Fruit fly (Drosophila melanogaster) whole organism, embryonic: Measurements from ENCODE around the gene CG43693.
A peak's percentile ranks its signal among the peaks of the same experiment; 100 is the strongest.

Experiments
- BEAF-32 ChIP-seq: fragments of 200-800 bp; sonication (Bioruptor generic); optimal IDR thresholded peaks from 3 replicates; lab custom pipeline; 2017; ENCODE audit warnings: missing biosample characterization, missing genetic modification characterization, mild to moderate bottlenecking, moderate library complexity, missing genetic modification reagents
- BtbVII ChIP-seq: fragments of 200-800 bp; sonication (Bioruptor generic); optimal IDR thresholded peaks from 3 replicates; lab custom pipeline; 2017; ENCODE audit warnings: missing biosample characterization, mild to moderate bottlenecking, missing genetic modification characterization
- CG10431 ChIP-seq: fragments of 200-800 bp; sonication (Bioruptor generic); optimal IDR thresholded peaks from 3 replicates; lab custom pipeline; 2018; ENCODE audit warnings: missing biosample characterization, mild to moderate bottlenecking, missing genetic modification characterization
- CG11456 ChIP-seq: fragments of 200-800 bp; sonication (Bioruptor generic); IDR thresholded peaks from 3 replicates; pipeline ENCODE4 v1.3.6; 2022; ENCODE audit warnings: missing biosample characterization, missing genetic modification characterization
- CG16779 ChIP-seq: fragments of 200-800 bp; sonication (Bioruptor generic); IDR thresholded peaks from 2 replicates; pipeline ENCODE4 v1.3.6; 2022; ENCODE audit warnings: missing biosample characterization, missing genetic modification characterization
- CG18011 ChIP-seq: fragments of 200-800 bp; sonication (Bioruptor generic); optimal IDR thresholded peaks from 2 replicates; lab custom pipeline; 2017; ENCODE audit warnings: missing biosample characterization, missing genetic modification characterization, mild to moderate bottlenecking, moderate library complexity, missing genotype
- CG2116 ChIP-seq: fragments of 200-800 bp; sonication (Bioruptor generic); optimal IDR thresholded peaks from 3 replicates; lab custom pipeline; 2018; ENCODE audit warnings: missing biosample characterization, mild to moderate bottlenecking, missing genetic modification characterization
- CG4424 ChIP-seq: fragments of 200-800 bp; sonication (Bioruptor generic); optimal IDR thresholded peaks from 3 replicates; lab custom pipeline; 2016; ENCODE audit warnings: missing biosample characterization, missing genetic modification characterization
- CG5953 ChIP-seq: fragments of 200-800 bp; sonication (Bioruptor generic); IDR thresholded peaks from 2 replicates; pipeline ENCODE4 v1.3.6; 2022; ENCODE audit warnings: missing biosample characterization, missing genetic modification characterization
- CG6791 ChIP-seq: fragments of 200-800 bp; sonication (Bioruptor generic); IDR thresholded peaks from 3 replicates; pipeline ENCODE4 v1.3.6; 2022; ENCODE audit warnings: missing biosample characterization, missing genetic modification characterization; ENCODE audit not compliant: partially characterized antibody
- CG6854 ChIP-seq: fragments of 200-800 bp; sonication (Bioruptor generic); optimal IDR thresholded peaks from 3 replicates; lab custom pipeline; 2017; ENCODE audit warnings: missing biosample characterization, mild to moderate bottlenecking, missing genetic modification characterization
- CG7357 ChIP-seq: fragments of 200-800 bp; sonication (Bioruptor generic); IDR thresholded peaks from 3 replicates; pipeline ENCODE4 v1.3.6; 2022; ENCODE audit warnings: missing biosample characterization, missing genetic modification characterization
- CG8359 ChIP-seq: fragments of 200-800 bp; sonication (Bioruptor generic); optimal IDR thresholded peaks from 2 replicates; lab custom pipeline; 2017; ENCODE audit warnings: missing biosample characterization, mild to moderate bottlenecking, missing genetic modification characterization, borderline replicate concordance
- CG9609 ChIP-seq: fragments of 200-800 bp; sonication (Bioruptor generic); optimal IDR thresholded peaks from 3 replicates; lab custom pipeline; 2016; ENCODE audit warnings: missing biosample characterization, missing genetic modification characterization
- Dip2 ChIP-seq: fragments of 200-800 bp; sonication (Bioruptor generic); IDR thresholded peaks from 2 replicates; pipeline ENCODE4 v1.3.6; 2022; ENCODE audit warnings: missing biosample characterization, missing genetic modification characterization
- Dip3 ChIP-seq: fragments of 200-800 bp; sonication (Bioruptor generic); optimal IDR thresholded peaks from 3 replicates; lab custom pipeline; 2016; ENCODE audit warnings: missing biosample characterization, missing genetic modification characterization
- Dp ChIP-seq: fragments of 200-800 bp; sonication (Bioruptor generic); optimal IDR thresholded peaks from 2 replicates; lab custom pipeline; 2018; ENCODE audit warnings: missing biosample characterization, mild to moderate bottlenecking, missing genetic modification characterization, moderate library complexity
- ERR ChIP-seq: fragments of 200-800 bp; sonication (Bioruptor generic); optimal IDR thresholded peaks from 2 replicates; lab custom pipeline; 2016; ENCODE audit warnings: missing biosample characterization, missing genetic modification characterization
- Lhr ChIP-seq: fragments of 200-800 bp; sonication (Bioruptor generic); optimal IDR thresholded peaks from 3 replicates; lab custom pipeline; 2017; ENCODE audit warnings: mild to moderate bottlenecking, missing biosample characterization, missing genetic modification reagents, missing genetic modification characterization
- NC2α ChIP-seq: fragments of 200-800 bp; sonication (Bioruptor generic); optimal IDR thresholded peaks from 2 replicates; lab custom pipeline; 2016; ENCODE audit warnings: missing biosample characterization, missing genetic modification characterization
- Optix ChIP-seq: fragments of 200-800 bp; sonication (Bioruptor generic); IDR thresholded peaks from 3 replicates; pipeline ENCODE4 v1.3.6; 2022; ENCODE audit warnings: missing biosample characterization, missing genetic modification characterization
- Pdp1 ChIP-seq, 2 experiments: fragments of 200-800 bp; sonication (Bioruptor generic); optimal IDR thresholded peaks; 3 replicates each; lab custom pipeline; 2016; ENCODE audit warnings: missing biosample characterization in 2 of 2, missing genetic modification characterization in 2 of 2, mild to moderate bottlenecking in 1 of 2, moderate library complexity in 1 of 2
- Ssrp ChIP-seq: fragments of 200-800 bp; sonication (Bioruptor generic); optimal IDR thresholded peaks from 2 replicates; lab custom pipeline; 2018; ENCODE audit warnings: missing biosample characterization, mild to moderate bottlenecking, missing genetic modification characterization, moderate library complexity
- bigmax ChIP-seq: fragments of 200-800 bp; sonication (Bioruptor generic); optimal IDR thresholded peaks from 2 replicates; lab custom pipeline; 2018; ENCODE audit warnings: missing biosample characterization, mild to moderate bottlenecking, missing genetic modification characterization
- cato ChIP-seq: fragments of 200-800 bp; sonication (Bioruptor generic); optimal IDR thresholded peaks from 2 replicates; lab custom pipeline; 2016; ENCODE audit warnings: missing biosample characterization, missing genetic modification characterization, borderline replicate concordance
- caup ChIP-seq: fragments of 200-800 bp; sonication (Bioruptor generic); optimal IDR thresholded peaks from 3 replicates; lab custom pipeline; 2017; ENCODE audit warnings: missing biosample characterization, mild to moderate bottlenecking, missing genetic modification characterization, moderate library complexity; ENCODE audit not compliant: severe bottlenecking
- croc ChIP-seq: fragments of 200-800 bp; sonication (Bioruptor generic); conservative IDR thresholded peaks from 3 replicates; pipeline ENCODE4 v1.3.6; 2022; ENCODE audit warnings: missing biosample characterization, missing genetic modification characterization
- crp ChIP-seq, 2 experiments: fragments of 200-800 bp; sonication (Bioruptor generic); optimal IDR thresholded peaks; 2 replicates in 1 of 2; 3 replicates in 1 of 2; lab custom pipeline; 2017; ENCODE audit warnings: missing biosample characterization in 2 of 2, missing genetic modification characterization in 2 of 2, mild to moderate bottlenecking in 1 of 2, moderate library complexity in 1 of 2
- dimm ChIP-seq: fragments of 200-800 bp; sonication (Bioruptor generic); IDR thresholded peaks from 2 replicates; pipeline ENCODE4 v1.3.6; 2022; ENCODE audit warnings: missing biosample characterization, missing genetic modification characterization
- dmrt99B ChIP-seq: fragments of 200-800 bp; sonication (Bioruptor generic); optimal IDR thresholded peaks from 2 replicates; lab custom pipeline; 2018; ENCODE audit warnings: missing biosample characterization, mild to moderate bottlenecking, missing genetic modification characterization, moderate library complexity
- ems ChIP-seq: fragments of 200-800 bp; sonication (Bioruptor generic); optimal IDR thresholded peaks from 3 replicates; lab custom pipeline; 2016; ENCODE audit warnings: missing biosample characterization, missing genetic modification characterization
- en ChIP-seq: fragments of 200-800 bp; sonication (Bioruptor generic); optimal IDR thresholded peaks from 2 replicates; lab custom pipeline; 2016; ENCODE audit warnings: missing biosample characterization, missing genetic modification characterization
- eyg ChIP-seq: fragments of 200-800 bp; sonication (Bioruptor generic); optimal IDR thresholded peaks from 3 replicates; lab custom pipeline; 2016; ENCODE audit warnings: missing biosample characterization, missing genetic modification characterization
- fu2 ChIP-seq: fragments of 200-800 bp; sonication (Bioruptor generic); optimal IDR thresholded peaks from 2 replicates; lab custom pipeline; 2016; ENCODE audit warnings: missing biosample characterization, missing genetic modification characterization
- knrl ChIP-seq: fragments of 200-800 bp; sonication (Bioruptor generic); IDR thresholded peaks from 3 replicates; pipeline ENCODE4 v1.3.6; 2022; ENCODE audit warnings: missing biosample characterization, missing genetic modification characterization; ENCODE audit not compliant: partially characterized antibody
- nerfin-2 ChIP-seq: fragments of 200-800 bp; sonication (Bioruptor generic); IDR thresholded peaks from 2 replicates; pipeline ENCODE4 v1.3.6; 2022; ENCODE audit warnings: missing biosample characterization, missing genetic modification characterization; ENCODE audit not compliant: partially characterized antibody
- pnt ChIP-seq: fragments of 200-800 bp; sonication (Bioruptor generic); optimal IDR thresholded peaks from 3 replicates; lab custom pipeline; 2016; ENCODE audit warnings: missing biosample characterization, missing genetic modification characterization
- pum ChIP-seq: fragments of 200-800 bp; sonication (Bioruptor generic); optimal IDR thresholded peaks from 2 replicates; lab custom pipeline; 2016; ENCODE audit warnings: missing biosample characterization, missing genetic modification characterization
- ranshi ChIP-seq: fragments of 200-800 bp; sonication (Bioruptor generic); IDR thresholded peaks from 2 replicates; pipeline ENCODE4 v1.3.6; 2022; ENCODE audit warnings: missing biosample characterization, missing genetic modification characterization
- repo ChIP-seq: fragments of 200-800 bp; sonication (Bioruptor generic); optimal IDR thresholded peaks from 2 replicates; lab custom pipeline; 2016; ENCODE audit warnings: missing biosample characterization, missing genetic modification characterization
- sd ChIP-seq: fragments of 200-800 bp; sonication (Bioruptor generic); optimal IDR thresholded peaks from 3 replicates; lab custom pipeline; 2018; ENCODE audit warnings: missing biosample characterization, mild to moderate bottlenecking, missing genetic modification characterization, moderate library complexity
- ssp ChIP-seq: fragments of 200-800 bp; sonication (Bioruptor generic); IDR thresholded peaks from 2 replicates; pipeline ENCODE4 v1.3.6; 2022; ENCODE audit warnings: missing biosample characterization, missing genetic modification characterization
- stc ChIP-seq: fragments of 200-800 bp; sonication (Bioruptor generic); IDR thresholded peaks from 2 replicates; pipeline ENCODE4 v1.3.6; 2022; ENCODE audit warnings: missing biosample characterization, missing genetic modification characterization
- sug ChIP-seq: fragments of 200-800 bp; optimal IDR thresholded peaks from 2 replicates; lab custom pipeline; 2019; ENCODE audit warnings: missing biosample characterization, mild to moderate bottlenecking, missing genetic modification characterization, moderate library complexity
- tap ChIP-seq: fragments of 200-800 bp; optimal IDR thresholded peaks from 3 replicates; lab custom pipeline; 2019; ENCODE audit warnings: missing biosample characterization, mild to moderate bottlenecking, missing genetic modification characterization, moderate library complexity
- tup ChIP-seq: fragments of 200-800 bp; sonication (Bioruptor generic); optimal IDR thresholded peaks from 2 replicates; lab custom pipeline; 2016; ENCODE audit warnings: missing biosample characterization, mild to moderate bottlenecking, missing genetic modification characterization, moderate library complexity
- wek ChIP-seq: fragments of 200-800 bp; sonication (Bioruptor generic); optimal IDR thresholded peaks from 3 replicates; lab custom pipeline; 2018; ENCODE audit warnings: missing biosample characterization, mild to moderate bottlenecking, missing genetic modification characterization, moderate library complexity
- zf30C ChIP-seq: fragments of 200-800 bp; sonication (Bioruptor generic); optimal IDR thresholded peaks from 3 replicates; lab custom pipeline; 2018; ENCODE audit warnings: missing biosample characterization, mild to moderate bottlenecking, missing genetic modification characterization

The CG43693 gene

dm6 chr3L:11084557-11085231 lies 33.5 kb upstream of the CG43693 start (continued):
- TF ChIP-seq Dip2 (GFP tag; lab: Robert Waterston, UW): peak; percentile 36; the same call in 1 of the 2 replicates
- TF ChIP-seq CG10431: peak; percentile 89
- TF ChIP-seq caup (GFP tag; lab: Kevin White, UChicago): peak; percentile 92
- peak; percentile 84 for TF ChIP-seq CG6854 (GFP tag; lab: Kevin White, UChicago)
- peak; percentile 78 for TF ChIP-seq wek (GFP tag; lab: Kevin White, UChicago)
- peak; percentile 86; the same call in 2 of the 3 replicates for TF ChIP-seq Optix (GFP tag; lab: Robert Waterston, UW)
- peak; percentile 86 for TF ChIP-seq ssp (GFP tag; lab: Robert Waterston, UW)
- TF ChIP-seq CG4424 (GFP tag; lab: Kevin White, UChicago): peak; percentile 98
- peak; percentile 5 for TF ChIP-seq BEAF-32
- TF ChIP-seq bigmax (GFP tag; lab: Kevin White, UChicago): peak; percentile 28
- no peak for TF ChIP-seq nerfin-2 (GFP tag; lab: Robert Waterston, UW)
- TF ChIP-seq sug: peak; percentile 75
- TF ChIP-seq dimm (GFP tag; lab: Robert Waterston, UW): peak; percentile 90
- TF ChIP-seq CG5953 (GFP tag; lab: Robert Waterston, UW): peak; percentile 95
- no peak for TF ChIP-seq sd (tag; lab: Kevin White, UChicago)
- peak; percentile 91 for TF ChIP-seq fu2 (GFP tag; lab: Kevin White, UChicago)
- TF ChIP-seq en (GFP tag; lab: Kevin White, UChicago): peak; percentile 94
- peak; percentile 90 for TF ChIP-seq CG11456 (GFP tag; lab: Robert Waterston, UW)
- TF ChIP-seq BtbVII (GFP tag; lab: Kevin White, UChicago): peak; percentile 81
- peak; percentile 84 for TF ChIP-seq CG2116
- TF ChIP-seq CG8359: peak; percentile 88
- TF ChIP-seq tup (GFP tag; lab: Kevin White, UChicago): peak; percentile 84
- peak; percentile 95 to 97 for TF ChIP-seq Pdp1 (GFP tag; optimal IDR thresholded peaks at IDR 0.05; lab: Kevin White, UChicago)
- TF ChIP-seq CG16779 (GFP tag; lab: Robert Waterston, UW): peak; percentile 73
- TF ChIP-seq NC2α: peak; percentile 95
- TF ChIP-seq Lhr: peak; percentile 93
- peak; percentile 95 for TF ChIP-seq stc
- no peak for TF ChIP-seq CG6791 (GFP tag; lab: Robert Waterston, UW)
- TF ChIP-seq CG9609: peak; percentile 95
- TF ChIP-seq tap (tag; lab: Kevin White, UChicago): peak; percentile 96
- TF ChIP-seq CG18011 (GFP tag; lab: Kevin White, UChicago): peak; percentile 77
- peak; percentile 96 for TF ChIP-seq pum (GFP tag; lab: Kevin White, UChicago)
- peak; percentile 97 for TF ChIP-seq Ssrp (tag; lab: Kevin White, UChicago)
- TF ChIP-seq pnt: peak; percentile 96
- TF ChIP-seq ERR: peak; percentile 87
- TF ChIP-seq croc (GFP tag; lab: Robert Waterston, UW): peak; percentile 94
- peak; percentile 97 for TF ChIP-seq dmrt99B (tag; lab: Kevin White, UChicago)
- TF ChIP-seq zf30C (GFP tag; lab: Kevin White, UChicago): peak; percentile 91
- peak; percentile 95 for TF ChIP-seq eyg
- peak; percentile 96 for TF ChIP-seq repo
- no peak for TF ChIP-seq knrl
- peak; percentile 87; the same call in 2 of the 3 replicates for TF ChIP-seq CG7357 (GFP tag; lab: Robert Waterston, UW)
- peak; percentile 92 for TF ChIP-seq ems (GFP tag; lab: Kevin White, UChicago)
- TF ChIP-seq cato (GFP tag; lab: Kevin White, UChicago): peak; percentile 95
- TF ChIP-seq Dp (GFP tag; lab: Kevin White, UChicago): peak; percentile 12
- peak; percentile 89 for TF ChIP-seq Dip3 (GFP tag; lab: Kevin White, UChicago)
- peak; percentile 96 for TF ChIP-seq ranshi (GFP tag; lab: Robert Waterston, UW)
- TF ChIP-seq crp (GFP tag; optimal IDR thresholded peaks at IDR 0.05; lab: Kevin White, UChicago): peak in 1 of 2 experiments; percentile 63
